Worm (Caenorhabditis elegans) whole organism, L4/young adult: ENCODE results near the gene wapl-1.
A peak's percentile ranks its signal among the peaks of the same experiment; 100 is the strongest.

Experiments used
- W03F9.2 ChIP-seq: fragments of 150-350 bp; optimal IDR thresholded peaks from 2 replicates; lab custom pipeline; 2014; ENCODE audit warnings: missing biosample characterization, missing genetic modification characterization
- dao-5 ChIP-seq: sonication (generic microtip); optimal IDR thresholded peaks from 2 replicates; lab custom pipeline; 2016; ENCODE audit warnings: missing genotype, missing genetic modification characterization, moderate library complexity, missing compliant biosample characterization
- him-1 ChIP-seq: sonication (generic microtip); optimal IDR thresholded peaks from 2 replicates; lab custom pipeline; 2016; ENCODE audit warnings: missing genotype, missing genetic modification reagents, missing genetic modification characterization, missing compliant biosample characterization

Gene wapl-1

ce11 chrIV:4410526-4410925 is 35.0 kb downstream of the wapl-1 start:
- no peak for TF ChIP-seq W03F9.2 (tag; lab: Kevin White, UChicago)
- no peak for TF ChIP-seq him-1
- TF ChIP-seq dao-5 (tag; lab: Kevin White, UChicago) = no peak

DNA sequence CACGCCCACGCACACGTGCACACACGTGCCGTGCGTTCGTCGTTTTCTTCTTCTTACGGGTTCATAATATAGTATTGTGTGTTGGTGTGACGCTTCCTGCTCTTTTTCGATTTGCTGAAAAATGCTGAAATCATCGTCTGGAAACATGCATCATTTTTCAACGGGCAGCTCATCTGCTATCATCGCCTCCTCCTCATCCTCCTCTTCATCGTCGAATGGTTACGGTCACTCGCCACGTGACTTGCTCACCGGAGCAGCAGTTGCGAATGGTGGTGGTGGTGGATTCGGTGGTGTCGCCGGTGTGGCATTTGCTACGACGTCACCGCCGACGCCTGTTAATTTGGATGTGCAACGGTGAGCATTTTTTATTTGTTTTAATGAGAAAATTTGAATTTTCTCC is 36.8 kb downstream of the wapl-1 start:
- TF ChIP-seq him-1 (no peak), W03F9.2 (tag; lab: Kevin White, UChicago) (no peak), dao-5 (tag; lab: Kevin White, UChicago) (no peak)

- no peak for TF ChIP-seq him-1
- no peak for TF ChIP-seq W03F9.2 (tag; lab: Kevin White, UChicago)
- no peak for TF ChIP-seq dao-5 (tag; lab: Kevin White, UChicago)
These were observed 38.5 kb downstream of the wapl-1 start for ce11 chrIV:4407055-4407461.

ce11 chrIV:4406054-4406539 is 39.4 kb downstream of the wapl-1 start:
- TF ChIP-seq him-1 (peak; percentile 24), dao-5 (tag; lab: Kevin White, UChicago) (no peak)

ce11 chrIV:4405126-4405525 is 40.4 kb downstream of the wapl-1 start, which contains the start of gene Y24D9A.7:
Y24D9A.7 (minus strand) TSS chrIV:4405171.
- TF ChIP-seq him-1 (no peak), dao-5 (tag; lab: Kevin White, UChicago) (no peak), W03F9.2 (tag; lab: Kevin White, UChicago) (no peak)

- TF ChIP-seq him-1 (no peak), W03F9.2 (tag; lab: Kevin White, UChicago) (no peak)
These were observed 41.7 kb downstream of the wapl-1 start for ce11 chrIV:4403870-4404269.

DNA sequence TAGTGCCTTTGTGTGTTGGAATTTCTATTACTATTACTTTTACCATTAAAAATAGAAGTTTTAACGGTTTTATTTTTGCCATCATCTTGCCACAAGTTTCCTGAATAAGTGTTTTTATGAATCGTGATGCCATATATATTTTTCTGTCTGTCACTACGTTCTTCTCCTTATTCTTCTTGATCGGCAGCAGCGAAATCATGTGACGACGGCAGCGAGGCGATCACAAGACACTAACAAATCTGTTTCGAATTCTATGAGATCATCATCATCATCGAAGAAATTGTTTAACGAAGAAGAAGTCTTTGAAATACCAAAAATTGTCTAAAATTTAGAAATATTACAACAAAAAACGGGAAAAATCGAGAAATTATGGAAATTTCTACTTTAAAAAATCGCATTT is 43.1 kb downstream of the wapl-1 start:
- TF ChIP-seq W03F9.2 (tag; lab: Kevin White, UChicago) (no peak), him-1 (no peak), dao-5 (tag; lab: Kevin White, UChicago) (no peak)

ce11 chrIV:4400350-4401326 is 44.9 kb downstream of the wapl-1 start, which contains the start of gene Y24D9A.6:
Y24D9A.6 (minus strand) TSS chrIV:4400400.
- TF ChIP-seq him-1 (no peak), W03F9.2 (tag; lab: Kevin White, UChicago) (no peak), dao-5 (tag; lab: Kevin White, UChicago) (no peak)

DNA sequence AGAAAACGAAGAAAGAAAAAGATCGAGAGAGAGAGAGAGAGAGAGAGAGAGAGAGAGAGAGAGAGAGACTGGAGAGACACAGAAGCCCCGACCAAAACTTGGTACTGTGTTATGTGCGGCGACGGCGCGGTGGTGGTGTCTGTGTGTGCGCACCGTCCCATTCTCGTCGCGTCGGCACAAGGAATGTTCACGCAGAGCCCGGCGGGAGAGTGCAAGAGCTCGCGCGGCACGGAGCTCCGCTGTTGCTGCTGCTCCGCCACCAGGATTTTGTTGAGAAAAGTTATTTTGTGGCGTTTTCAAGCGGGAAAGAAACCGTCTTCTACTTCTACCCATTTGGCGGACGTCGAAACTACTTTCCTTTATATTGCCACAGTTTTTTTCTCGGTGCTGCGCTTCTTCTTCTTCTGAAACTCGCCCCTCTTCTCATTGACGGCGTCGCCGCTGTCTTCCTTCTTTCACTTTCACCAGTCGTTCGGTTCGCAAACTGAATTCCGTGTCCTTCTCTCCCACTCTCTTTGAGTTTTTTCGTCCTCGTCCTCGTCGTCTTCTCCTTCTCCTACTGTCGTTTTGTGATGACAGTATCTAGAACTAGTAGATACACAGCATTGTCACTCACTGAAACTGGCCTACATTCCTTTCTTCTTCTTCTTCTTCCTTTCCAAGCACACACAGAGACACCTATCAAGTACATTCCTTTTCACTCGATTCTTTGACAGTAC is 46.0 kb downstream of the wapl-1 start:
- TF ChIP-seq W03F9.2 (tag; lab: Kevin White, UChicago) (no peak), him-1 (no peak), dao-5 (tag; lab: Kevin White, UChicago) (no peak)

- no peak for TF ChIP-seq W03F9.2 (tag; lab: Kevin White, UChicago)
- TF ChIP-seq dao-5 (tag; lab: Kevin White, UChicago) = no peak
- TF ChIP-seq him-1 = no peak
These were observed 46.6 kb downstream of the wapl-1 start for ce11 chrIV:4398890-4399289.

DNA sequence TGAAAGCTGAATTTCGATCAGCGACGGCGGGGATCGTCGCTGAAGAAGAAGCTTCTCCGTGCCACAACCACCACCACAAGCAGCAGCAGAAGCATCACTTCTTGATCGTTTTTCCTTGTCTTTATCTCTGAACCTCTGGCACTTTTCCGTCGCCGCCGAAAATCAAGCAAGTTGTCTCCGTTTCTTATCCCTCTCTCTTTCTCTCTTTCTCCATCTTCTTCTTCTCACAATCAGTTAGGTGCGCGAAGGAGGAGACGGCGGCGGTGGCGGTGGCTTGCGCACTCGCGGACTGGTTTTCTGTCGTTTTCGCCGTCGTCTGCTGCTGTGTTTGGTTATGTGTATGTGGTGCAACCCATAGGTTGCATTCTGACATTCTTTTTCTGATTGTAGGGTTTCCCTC is 47.1 kb downstream of the wapl-1 start:
- TF ChIP-seq W03F9.2 (tag; lab: Kevin White, UChicago) (no peak), him-1 (no peak), dao-5 (tag; lab: Kevin White, UChicago) (no peak)

- TF ChIP-seq him-1 (no peak), dao-5 (tag; lab: Kevin White, UChicago) (no peak), W03F9.2 (tag; lab: Kevin White, UChicago) (no peak)
These were observed 48.0 kb downstream of the wapl-1 start for ce11 chrIV:4397586-4397985.

- TF ChIP-seq W03F9.2 (tag; lab: Kevin White, UChicago) = no peak
- no peak for TF ChIP-seq dao-5 (tag; lab: Kevin White, UChicago)
- TF ChIP-seq him-1 = no peak
These were observed 48.4 kb downstream of the wapl-1 start for ce11 chrIV:4397111-4397510.
